Worm (Caenorhabditis elegans) whole organism, L4 larva: ENCODE results near the gene swd-2.1.

Source experiments
- F10B5.3 ChIP-seq: sonication (generic microtip); optimal IDR thresholded peaks from 2 replicates; lab custom pipeline; 2016; ENCODE audit warnings: mild to moderate bottlenecking, missing genetic modification characterization, missing compliant biosample characterization
- F26F4.8 ChIP-seq: fragments of 200-800 bp; sonication (Bioruptor generic); conservative IDR thresholded peaks from 2 replicates; pipeline ENCODE4 v1.3.6; 2022; ENCODE audit warnings: missing genetic modification characterization, missing compliant biosample characterization
- F49E8.2 ChIP-seq: sonication (generic microtip); optimal IDR thresholded peaks from 2 replicates; lab custom pipeline; 2016; ENCODE audit warnings: missing compliant biosample characterization, mild to moderate bottlenecking, missing genetic modification characterization, borderline replicate concordance
- T20F7.1 ChIP-seq: fragments of 200-800 bp; sonication (Bioruptor generic); optimal IDR thresholded peaks from 2 replicates; lab custom pipeline; 2018; ENCODE audit warnings: mild to moderate bottlenecking, missing genetic modification characterization, missing compliant biosample characterization
- T26A8.4 ChIP-seq: fragments of 200-800 bp; sonication (Bioruptor generic); IDR thresholded peaks from 2 replicates; pipeline ENCODE4 v1.3.6; 2022; ENCODE audit warnings: missing genetic modification characterization, missing compliant biosample characterization
- Y105C5A.15 ChIP-seq: fragments of 200-800 bp; sonication (Bioruptor generic); IDR thresholded peaks from 2 replicates; pipeline ENCODE4 v1.3.6; 2022; ENCODE audit warnings: missing genetic modification characterization, missing compliant biosample characterization
- Y48G9A.11 ChIP-seq: fragments of 200-800 bp; sonication (Bioruptor generic); IDR thresholded peaks from 2 replicates; pipeline ENCODE4 v1.3.6; 2022; ENCODE audit warnings: missing genetic modification reagents, missing genetic modification characterization, missing compliant biosample characterization
- Y75B8A.6 ChIP-seq: fragments of 200-800 bp; sonication (Bioruptor generic); IDR thresholded peaks from 2 replicates; pipeline ENCODE4 v1.3.6; 2022; ENCODE audit warnings: missing genetic modification reagents, missing genetic modification characterization, missing compliant biosample characterization
- aha-1 ChIP-seq: fragments of 150-350 bp; peaks from one replicate; lab custom pipeline; 2014; ENCODE audit warnings: missing biosample characterization, missing genetic modification characterization
- ceh-32 ChIP-seq: sonication (generic microtip); optimal IDR thresholded peaks from 2 replicates; lab custom pipeline; 2016; ENCODE audit warnings: mild to moderate bottlenecking, missing genetic modification characterization, missing compliant biosample characterization; ENCODE audit not compliant: poor library complexity
- ceh-44 ChIP-seq: fragments of 200-800 bp; sonication (Bioruptor generic); IDR thresholded peaks from 2 replicates; pipeline ENCODE4 v1.3.6; 2022; ENCODE audit warnings: missing genetic modification reagents, missing genetic modification characterization, missing compliant biosample characterization
- ces-1 ChIP-seq: fragments of 150-350 bp; sonication (generic microtip); optimal IDR thresholded peaks from 4 replicates; lab custom pipeline; 2014; ENCODE audit warnings: missing biosample characterization, missing genetic modification reagents, missing genetic modification characterization
- dmd-6 ChIP-seq: fragments of 200-800 bp; sonication (Bioruptor generic); IDR thresholded peaks from 2 replicates; pipeline ENCODE4 v1.3.6; 2022; ENCODE audit warnings: missing genetic modification reagents, missing genetic modification characterization, missing compliant biosample characterization
- dve-1 ChIP-seq: sonication (generic microtip); optimal IDR thresholded peaks from 2 replicates; lab custom pipeline; 2017; ENCODE audit warnings: antibody characterized with exemption, mild to moderate bottlenecking, missing genetic modification characterization, missing compliant biosample characterization; ENCODE audit not compliant: insufficient read depth
- hif-1 ChIP-seq, 2 experiments: sonication (generic microtip); optimal IDR thresholded peaks; 2 replicates each; lab custom pipeline; 2016 to 2017; ENCODE audit warnings: missing compliant biosample characterization in 2 of 2, missing genetic modification characterization in 2 of 2, missing genetic modification reagents in 2 of 2, missing genotype in 2 of 2, mild to moderate bottlenecking in 1 of 2
- hlh-11 ChIP-seq: fragments of 200-800 bp; sonication (Bioruptor generic); optimal IDR thresholded peaks from 2 replicates; lab custom pipeline; 2018; ENCODE audit warnings: mild to moderate bottlenecking, missing genetic modification characterization, missing compliant biosample characterization
- hlh-30 ChIP-seq: sonication (generic microtip); optimal IDR thresholded peaks from 2 replicates; lab custom pipeline; 2017; ENCODE audit warnings: antibody characterized with exemption, mild to moderate bottlenecking, missing genetic modification characterization, missing compliant biosample characterization; ENCODE audit not compliant: insufficient read depth
- lin-13 ChIP-seq: fragments of 150-350 bp; optimal IDR thresholded peaks from 2 replicates; lab custom pipeline; 2014; ENCODE audit warnings: missing biosample characterization, missing genetic modification reagents, missing genetic modification characterization
- lin-15B ChIP-seq: fragments of 150-350 bp; sonication (generic microtip); optimal IDR thresholded peaks from 3 replicates; lab custom pipeline; 2014; ENCODE audit warnings: missing biosample characterization, missing genetic modification characterization
- lin-29 ChIP-seq: fragments of 200-800 bp; sonication (Bioruptor generic); IDR thresholded peaks from 2 replicates; pipeline ENCODE4 v1.3.6; 2022; ENCODE audit warnings: missing genetic modification reagents, missing genetic modification characterization, missing compliant biosample characterization
- lir-3 ChIP-seq: sonication (generic microtip); optimal IDR thresholded peaks from 2 replicates; lab custom pipeline; 2016; ENCODE audit warnings: mild to moderate bottlenecking, missing genetic modification characterization, missing compliant biosample characterization
- madf-9 ChIP-seq: fragments of 200-800 bp; sonication (Bioruptor generic); conservative IDR thresholded peaks from 2 replicates; pipeline ENCODE4 v1.3.6; 2022; ENCODE audit warnings: missing genetic modification reagents, missing genetic modification characterization, missing compliant biosample characterization
- mdt-29 ChIP-seq: fragments of 200-800 bp; sonication (Bioruptor generic); IDR thresholded peaks from 2 replicates; pipeline ENCODE4 v1.3.6; 2022; ENCODE audit warnings: missing genetic modification reagents, missing genetic modification characterization, missing compliant biosample characterization
- mes-2 ChIP-seq: sonication (generic microtip); optimal IDR thresholded peaks from 2 replicates; lab custom pipeline; 2016; ENCODE audit warnings: missing genotype, mild to moderate bottlenecking, missing genetic modification characterization, missing compliant biosample characterization; ENCODE audit not compliant: poor library complexity, severe bottlenecking
- mxl-2 ChIP-seq: fragments of 200-800 bp; sonication (Bioruptor generic); conservative IDR thresholded peaks from 2 replicates; pipeline ENCODE4 v1.3.6; 2022; ENCODE audit warnings: missing genetic modification reagents, missing genetic modification characterization, missing compliant biosample characterization
- mxl-3 ChIP-seq: fragments of 200-800 bp; sonication (Bioruptor generic); optimal IDR thresholded peaks from 2 replicates; lab custom pipeline; 2018; ENCODE audit warnings: mild to moderate bottlenecking, missing genetic modification characterization, missing compliant biosample characterization
- nhr-102 ChIP-seq: sonication (generic microtip); optimal IDR thresholded peaks from 2 replicates; lab custom pipeline; 2016; ENCODE audit warnings: mild to moderate bottlenecking, missing genetic modification characterization, moderate library complexity, missing compliant biosample characterization
- nhr-25 ChIP-seq: sonication (generic microtip); optimal IDR thresholded peaks from 2 replicates; lab custom pipeline; 2017; ENCODE audit warnings: missing genetic modification characterization, mild to moderate bottlenecking, missing compliant biosample characterization, antibody characterized with exemption, moderate library complexity, borderline replicate concordance; ENCODE audit not compliant: insufficient read depth
- nhr-42 ChIP-seq: fragments of 200-800 bp; sonication (Bioruptor generic); IDR thresholded peaks from 2 replicates; pipeline ENCODE4 v1.3.6; 2022; ENCODE audit warnings: missing genetic modification characterization, missing compliant biosample characterization
- nhr-48 ChIP-seq: sonication (generic microtip); optimal IDR thresholded peaks from 2 replicates; lab custom pipeline; 2016; ENCODE audit warnings: mild to moderate bottlenecking, missing genetic modification characterization, missing compliant biosample characterization
- nhr-76 ChIP-seq: fragments of 150-350 bp; optimal IDR thresholded peaks from 2 replicates; lab custom pipeline; 2014; ENCODE audit warnings: missing biosample characterization, missing genetic modification characterization
- nhr-77 ChIP-seq: fragments of 150-350 bp; optimal IDR thresholded peaks from 2 replicates; lab custom pipeline; 2014; ENCODE audit warnings: missing biosample characterization, missing genetic modification characterization
- pha-4 ChIP-seq, 2 experiments: fragments of 150-350 bp in 1 of 2; fragments of 200-800 bp in 1 of 2; sonication (Bioruptor generic) in 1 of 2; IDR thresholded peaks in 1 of 2; optimal IDR thresholded peaks in 1 of 2; 2 replicates each; pipeline versions ENCODE4 v1.3.6 to Lab custom; 2014 to 2022; ENCODE audit warnings: missing genetic modification characterization in 2 of 2, missing genetic modification reagents in 2 of 2, missing biosample characterization in 1 of 2, missing compliant biosample characterization in 1 of 2
- php-3 ChIP-seq: fragments of 200-800 bp; sonication (Bioruptor generic); IDR thresholded peaks from 2 replicates; pipeline ENCODE4 v1.3.6; 2022; ENCODE audit warnings: missing genetic modification reagents, missing genetic modification characterization, missing compliant biosample characterization
- pqm-1 ChIP-seq: sonication (generic microtip); optimal IDR thresholded peaks from 2 replicates; lab custom pipeline; 2017; ENCODE audit warnings: missing biosample characterization, missing genetic modification characterization
- rbr-2 ChIP-seq: sonication (generic microtip); optimal IDR thresholded peaks from 2 replicates; lab custom pipeline; 2016; ENCODE audit warnings: missing genotype, missing genetic modification characterization, missing compliant biosample characterization
- saeg-2 ChIP-seq: fragments of 200-800 bp; sonication (Bioruptor generic); IDR thresholded peaks from 2 replicates; pipeline ENCODE4 v1.3.6; 2022; ENCODE audit warnings: missing genetic modification reagents, missing genetic modification characterization, missing compliant biosample characterization
- set-16 ChIP-seq: fragments of 200-800 bp; sonication (Bioruptor generic); IDR thresholded peaks from 2 replicates; pipeline ENCODE4 v1.3.6; 2022; ENCODE audit warnings: missing genetic modification reagents, missing genetic modification characterization, missing compliant biosample characterization
- skn-1 ChIP-seq: fragments of 150-350 bp; optimal IDR thresholded peaks from 2 replicates; lab custom pipeline; 2014; ENCODE audit warnings: missing biosample characterization, missing genetic modification characterization
- snpc-1.2 ChIP-seq: fragments of 200-800 bp; sonication (Bioruptor generic); IDR thresholded peaks from 2 replicates; pipeline ENCODE4 v1.3.6; 2022; ENCODE audit warnings: missing genetic modification reagents, missing genetic modification characterization, missing compliant biosample characterization
- unc-130 ChIP-seq: sonication (generic microtip); optimal IDR thresholded peaks from 2 replicates; lab custom pipeline; 2016; ENCODE audit warnings: missing genetic modification reagents, missing genetic modification characterization, missing compliant biosample characterization
- vab-7 ChIP-seq: fragments of 200-800 bp; sonication (Bioruptor generic); IDR thresholded peaks from 2 replicates; pipeline ENCODE4 v1.3.6; 2022; ENCODE audit warnings: missing genetic modification reagents, missing genetic modification characterization, missing compliant biosample characterization
- zag-1 ChIP-seq: fragments of 150-350 bp; optimal IDR thresholded peaks from 2 replicates; lab custom pipeline; 2014; ENCODE audit warnings: missing biosample characterization, missing genetic modification characterization
- zfp-2 ChIP-seq: sonication (generic microtip); optimal IDR thresholded peaks from 2 replicates; lab custom pipeline; 2016; ENCODE audit warnings: mild to moderate bottlenecking, missing genetic modification characterization, missing compliant biosample characterization

The swd-2.1 gene

DNA sequence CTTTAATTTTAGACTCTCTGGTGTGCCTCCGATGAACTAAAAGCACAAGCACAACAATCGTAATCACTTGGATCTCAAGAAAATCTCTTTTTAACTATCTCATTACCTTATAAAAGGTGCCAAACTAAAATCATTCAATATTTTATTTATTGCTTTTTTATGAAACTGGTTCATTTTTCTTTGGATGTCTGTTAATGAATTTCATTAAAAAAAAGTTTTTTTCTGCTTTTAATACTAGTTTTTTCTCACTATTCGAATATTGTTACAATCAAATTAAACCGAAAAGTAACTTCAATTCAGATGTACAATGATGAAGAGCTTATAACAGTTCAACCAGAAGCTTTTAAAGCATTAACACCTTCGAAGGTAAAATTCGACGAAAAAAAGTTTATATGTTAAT is at the start of gene swd-2.1:
swd-2.1 (plus strand) TSS at position 301 of the 400 bp plus-strand sequence.
- TF ChIP-seq lin-13 (GFP tag; lab: Kevin White, UChicago) (no peak), hlh-30 (tag; lab: Kevin White, UChicago) (no peak), mxl-3 (GFP tag; lab: Kevin White, UChicago) (no peak), set-16 (GFP tag; lab: Robert Waterston, UW) (no peak), mdt-29 (no peak), Y105C5A.15 (GFP tag; lab: Robert Waterston, UW) (no peak), dmd-6 (GFP tag; lab: Robert Waterston, UW) (no peak), nhr-76 (no peak), zag-1 (no peak), F26F4.8 (GFP tag; lab: Robert Waterston, UW) (no peak), ceh-32 (tag; lab: Kevin White, UChicago) (no peak), nhr-48 (tag; lab: Kevin White, UChicago) (no peak), hlh-11 (no peak), Y75B8A.6 (GFP tag; lab: Robert Waterston, UW) (no peak), F49E8.2 (tag; lab: Kevin White, UChicago) (no peak), madf-9 (GFP tag; lab: Robert Waterston, UW) (no peak)

DNA sequence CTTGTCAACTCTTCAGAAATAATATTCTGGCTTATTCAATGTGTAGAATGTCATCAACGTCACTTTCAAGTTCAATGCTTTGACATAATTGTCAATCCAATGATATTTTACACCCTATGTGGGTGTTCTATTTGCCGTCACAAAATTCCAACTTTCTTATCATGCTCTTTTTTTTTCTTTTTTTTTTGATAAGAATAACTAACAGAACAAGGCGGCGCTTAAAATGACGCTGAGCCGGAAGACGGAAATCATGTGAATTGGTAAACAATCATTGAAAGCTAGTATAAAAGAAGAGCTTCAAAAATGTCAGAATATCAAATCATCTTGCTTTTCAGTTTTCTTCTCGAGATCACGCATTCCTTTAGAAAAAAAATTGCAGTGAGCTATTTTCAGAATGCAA is 49.5 kb upstream of the swd-2.1 start, which contains the start of gene C50F7.5:
C50F7.5 (plus strand) TSS at position 395 of the 400 bp plus-strand sequence.
- no peak for TF ChIP-seq ces-1 (GFP tag; lab: Kevin White, UChicago)
- no peak for TF ChIP-seq snpc-1.2
- peak; percentile 40 for TF ChIP-seq dve-1 (tag; lab: Kevin White, UChicago)
- no peak for TF ChIP-seq rbr-2 (tag; lab: Kevin White, UChicago)
- no peak for TF ChIP-seq php-3 (GFP tag; lab: Robert Waterston, UW)
- TF ChIP-seq skn-1 (tag; lab: Kevin White, UChicago): no peak
- TF ChIP-seq ceh-44 (GFP tag; lab: Robert Waterston, UW): no peak
- TF ChIP-seq nhr-25 (tag; lab: Kevin White, UChicago): no peak
- peak; percentile 68 for TF ChIP-seq pqm-1

DNA sequence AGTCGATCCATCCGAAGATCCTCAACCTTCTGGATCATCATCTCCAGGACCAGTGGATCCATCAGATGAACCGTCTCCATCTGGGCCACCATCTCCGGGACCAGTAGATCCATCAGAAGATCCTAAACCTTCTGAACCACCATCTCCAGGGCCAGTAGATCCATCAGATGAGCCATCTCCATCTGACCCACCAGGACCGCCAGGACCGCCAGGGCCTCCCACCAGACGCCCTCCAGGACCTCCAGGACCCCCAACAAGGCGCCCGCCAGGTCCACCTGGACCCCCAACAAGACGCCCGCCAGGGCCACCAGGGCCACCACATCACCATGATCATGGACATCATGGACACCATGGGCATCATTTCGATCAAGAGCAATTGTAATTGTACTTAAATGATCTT is 48.6 kb upstream of the swd-2.1 start:
- TF ChIP-seq zfp-2 (tag; lab: Kevin White, UChicago): no peak
- no peak for TF ChIP-seq T20F7.1 (GFP tag; lab: Kevin White, UChicago)
- TF ChIP-seq hif-1 (tag; optimal IDR thresholded peaks at IDR 0.05; lab: Kevin White, UChicago): no peak
- no peak for TF ChIP-seq F10B5.3
- no peak for TF ChIP-seq lin-15B (tag; lab: Kevin White, UChicago)
- no peak for TF ChIP-seq nhr-77
- TF ChIP-seq hlh-11: no peak
- TF ChIP-seq mxl-2 (GFP tag; lab: Robert Waterston, UW): no peak
- TF ChIP-seq mes-2 (tag; lab: Kevin White, UChicago): no peak
- peak; percentile 87 for TF ChIP-seq aha-1 (tag; lab: Kevin White, UChicago)
- no peak for TF ChIP-seq lin-29 (GFP tag; lab: Robert Waterston, UW)
- no peak for TF ChIP-seq pha-4 (GFP tag; IDR thresholded peaks at IDR 0.05; lab: Robert Waterston, UW)
- TF ChIP-seq pha-4 (tag; optimal IDR thresholded peaks at IDR 0.05; lab: Kevin White, UChicago): no peak
- TF ChIP-seq unc-130 (GFP tag; lab: Kevin White, UChicago): no peak
- no peak for TF ChIP-seq vab-7 (GFP tag; lab: Robert Waterston, UW)
- no peak for TF ChIP-seq T26A8.4 (GFP tag; lab: Robert Waterston, UW)
- no peak for TF ChIP-seq Y75B8A.6 (GFP tag; lab: Robert Waterston, UW)
- TF ChIP-seq Y48G9A.11 (GFP tag; lab: Robert Waterston, UW): 0 out of 2 replicates have a peak, but pooled peaks have one; percentile 21
- peak; percentile 95 for TF ChIP-seq set-16 (GFP tag; lab: Robert Waterston, UW)
- no peak for TF ChIP-seq nhr-76
- no peak for TF ChIP-seq lir-3 (tag; lab: Kevin White, UChicago)
- no peak for TF ChIP-seq nhr-42 (GFP tag; lab: Robert Waterston, UW)
- no peak for TF ChIP-seq lin-13 (GFP tag; lab: Kevin White, UChicago)
- TF ChIP-seq skn-1 (tag; lab: Kevin White, UChicago): no peak
- TF ChIP-seq saeg-2 (GFP tag; lab: Robert Waterston, UW): 0 out of 2 replicates have a peak, but pooled peaks have one; percentile 22
- TF ChIP-seq nhr-102: no peak
